Worm (Caenorhabditis elegans) whole organism, young adult: ENCODE measurements around the gene R05H10.7.

ENCODE experiments used
- B0019.2 ChIP-seq: fragments of 200-800 bp; sonication (Bioruptor generic); conservative IDR thresholded peaks from 2 replicates; pipeline ENCODE4 v1.3.6; 2022; ENCODE audit warnings: missing genetic modification reagents, missing genetic modification characterization, missing compliant biosample characterization
- D2030.7 ChIP-seq: fragments of 200-800 bp; sonication (Bioruptor generic); IDR thresholded peaks from 2 replicates; pipeline ENCODE4 v1.3.6; 2022; ENCODE audit warnings: missing genetic modification reagents, missing genetic modification characterization, missing compliant biosample characterization
- F10E7.11 ChIP-seq: sonication (generic microtip); optimal IDR thresholded peaks from 2 replicates; lab custom pipeline; 2017; ENCODE audit warnings: mild to moderate bottlenecking, missing genetic modification characterization, moderate library complexity, missing compliant biosample characterization
- F23B12.7 ChIP-seq: sonication (generic microtip); optimal IDR thresholded peaks from 2 replicates; lab custom pipeline; 2017; ENCODE audit warnings: missing genetic modification characterization, mild to moderate bottlenecking, missing compliant biosample characterization, antibody characterized with exemption, moderate library complexity; ENCODE audit not compliant: insufficient read depth
- F33H1.4 ChIP-seq: fragments of 200-800 bp; sonication (Bioruptor generic); IDR thresholded peaks from 2 replicates; pipeline ENCODE4 v1.3.6; 2022; ENCODE audit warnings: missing genetic modification reagents, missing genetic modification characterization, missing compliant biosample characterization
- F39B2.1 ChIP-seq: fragments of 200-800 bp; sonication (Bioruptor generic); IDR thresholded peaks from 2 replicates; pipeline ENCODE4 v1.3.6; 2022; ENCODE audit warnings: missing genetic modification reagents, missing genetic modification characterization, missing compliant biosample characterization
- F52B5.7 ChIP-seq: sonication (generic microtip); optimal IDR thresholded peaks from 2 replicates; lab custom pipeline; 2016; ENCODE audit warnings: mild to moderate bottlenecking, missing genetic modification characterization, missing compliant biosample characterization
- F57A8.1 ChIP-seq: fragments of 200-800 bp; sonication (Bioruptor generic); optimal IDR thresholded peaks from 2 replicates; lab custom pipeline; 2018; ENCODE audit warnings: mild to moderate bottlenecking, missing genetic modification characterization, moderate library complexity, missing compliant biosample characterization
- T26A5.8 ChIP-seq: sonication (generic microtip); optimal IDR thresholded peaks from 2 replicates; lab custom pipeline; 2016; ENCODE audit warnings: missing genetic modification characterization, missing compliant biosample characterization
- Y53F4B.3 ChIP-seq: fragments of 200-800 bp; sonication (Bioruptor generic); IDR thresholded peaks from 2 replicates; pipeline ENCODE4 v1.3.6; 2022; ENCODE audit warnings: missing genetic modification reagents, missing genetic modification characterization, missing compliant biosample characterization
- Y56A3A.18 ChIP-seq: fragments of 200-800 bp; sonication (Bioruptor generic); IDR thresholded peaks from 2 replicates; pipeline ENCODE4 v1.3.6; 2022; ENCODE audit warnings: missing genetic modification reagents, missing genetic modification characterization, missing compliant biosample characterization
- Y67H2A.10 ChIP-seq: fragments of 200-800 bp; sonication (Bioruptor generic); conservative IDR thresholded peaks from 2 replicates; pipeline ENCODE4 v1.3.6; 2022; ENCODE audit warnings: missing genetic modification reagents, missing genetic modification characterization, missing compliant biosample characterization
- Y95B8A.8 ChIP-seq: fragments of 200-800 bp; sonication (Bioruptor generic); IDR thresholded peaks from 2 replicates; pipeline ENCODE4 v1.3.6; 2022; ENCODE audit warnings: missing genetic modification reagents, missing genetic modification characterization, missing compliant biosample characterization
- akir-1 ChIP-seq: fragments of 200-800 bp; sonication (Bioruptor generic); optimal IDR thresholded peaks from 2 replicates; lab custom pipeline; 2018; ENCODE audit warnings: mild to moderate bottlenecking, missing genetic modification characterization, moderate library complexity, missing compliant biosample characterization
- aptf-2 ChIP-seq: fragments of 200-800 bp; sonication (Bioruptor generic); conservative IDR thresholded peaks from 2 replicates; pipeline ENCODE4 v1.3.6; 2022; ENCODE audit warnings: missing genetic modification reagents, missing genetic modification characterization, missing compliant biosample characterization
- attf-3 ChIP-seq: fragments of 200-800 bp; sonication (Bioruptor generic); conservative IDR thresholded peaks from 2 replicates; pipeline ENCODE4 v1.3.6; 2022; ENCODE audit warnings: missing genetic modification reagents, missing genetic modification characterization, missing compliant biosample characterization
- attf-5 ChIP-seq: fragments of 200-800 bp; sonication (Bioruptor generic); optimal IDR thresholded peaks from 2 replicates; lab custom pipeline; 2018; ENCODE audit warnings: mild to moderate bottlenecking, missing genetic modification characterization, missing compliant biosample characterization
- bed-1 ChIP-seq: fragments of 200-800 bp; sonication (Bioruptor generic); IDR thresholded peaks from 2 replicates; pipeline ENCODE4 v1.3.6; 2022; ENCODE audit warnings: missing genetic modification reagents, missing genetic modification characterization, missing compliant biosample characterization
- ceh-91 ChIP-seq: fragments of 200-800 bp; sonication (Bioruptor generic); IDR thresholded peaks from 2 replicates; pipeline ENCODE4 v1.3.6; 2022; ENCODE audit warnings: missing genetic modification reagents, missing genetic modification characterization, missing compliant biosample characterization
- dpff-1 ChIP-seq: sonication (generic microtip); optimal IDR thresholded peaks from 2 replicates; lab custom pipeline; 2017; ENCODE audit warnings: mild to moderate bottlenecking, missing genetic modification characterization, missing compliant biosample characterization
- egl-44 ChIP-seq: fragments of 200-800 bp; sonication (Bioruptor generic); IDR thresholded peaks from 2 replicates; pipeline ENCODE4 v1.3.6; 2022; ENCODE audit warnings: missing genetic modification reagents, missing genetic modification characterization, missing compliant biosample characterization
- egrh-3 ChIP-seq: fragments of 200-800 bp; sonication (Bioruptor generic); IDR thresholded peaks from 2 replicates; pipeline ENCODE4 v1.3.6; 2022; ENCODE audit warnings: missing genetic modification reagents, missing genetic modification characterization, missing compliant biosample characterization
- fkh-3 ChIP-seq: sonication (generic microtip); optimal IDR thresholded peaks from 2 replicates; lab custom pipeline; 2016; ENCODE audit warnings: mild to moderate bottlenecking, missing genetic modification characterization, missing compliant biosample characterization
- him-1 ChIP-seq: sonication (generic microtip); optimal IDR thresholded peaks from 2 replicates; lab custom pipeline; 2016; ENCODE audit warnings: missing genotype, missing genetic modification reagents, missing genetic modification characterization, missing compliant biosample characterization
- hlh-12 ChIP-seq: sonication (generic microtip); optimal IDR thresholded peaks from 2 replicates; lab custom pipeline; 2016; ENCODE audit warnings: missing genetic modification characterization, missing compliant biosample characterization
- let-526 ChIP-seq: fragments of 200-800 bp; sonication (Bioruptor generic); IDR thresholded peaks from 2 replicates; pipeline ENCODE4 v1.3.6; 2022; ENCODE audit warnings: missing genetic modification reagents, missing genetic modification characterization, missing compliant biosample characterization
- lin-40 ChIP-seq: sonication (generic microtip); optimal IDR thresholded peaks from 2 replicates; lab custom pipeline; 2016; ENCODE audit warnings: missing genetic modification characterization, mild to moderate bottlenecking, missing compliant biosample characterization, missing genotype, missing genetic modification reagents
- madf-6 ChIP-seq: fragments of 200-800 bp; sonication (Bioruptor generic); IDR thresholded peaks from 2 replicates; pipeline ENCODE4 v1.3.6; 2022; ENCODE audit warnings: missing genetic modification reagents, missing genetic modification characterization, missing compliant biosample characterization
- mcd-1 ChIP-seq: fragments of 200-800 bp; sonication (Bioruptor generic); IDR thresholded peaks from 2 replicates; pipeline ENCODE4 v1.3.6; 2022; ENCODE audit warnings: missing genetic modification reagents, missing genetic modification characterization, missing compliant biosample characterization
- mes-4 ChIP-seq: sonication (generic microtip); optimal IDR thresholded peaks from 2 replicates; lab custom pipeline; 2016; ENCODE audit warnings: missing genotype, missing genetic modification characterization, missing compliant biosample characterization
- mxl-1 ChIP-seq: sonication (generic microtip); optimal IDR thresholded peaks from 2 replicates; lab custom pipeline; 2016; ENCODE audit warnings: missing genetic modification characterization, missing compliant biosample characterization
- nfya-2 ChIP-seq: fragments of 200-800 bp; sonication (Bioruptor generic); IDR thresholded peaks from 2 replicates; pipeline ENCODE4 v1.3.6; 2022; ENCODE audit warnings: missing genetic modification reagents, missing genetic modification characterization, missing compliant biosample characterization
- nhr-179 ChIP-seq: sonication (generic microtip); optimal IDR thresholded peaks from 2 replicates; lab custom pipeline; 2016; ENCODE audit warnings: mild to moderate bottlenecking, missing genetic modification characterization, missing compliant biosample characterization
- pbrm-1 ChIP-seq: fragments of 200-800 bp; sonication (Bioruptor generic); IDR thresholded peaks from 2 replicates; pipeline ENCODE4 v1.3.6; 2022; ENCODE audit warnings: missing genetic modification reagents, missing genetic modification characterization, missing compliant biosample characterization
- rec-8 ChIP-seq, 2 experiments: sonication (generic microtip); optimal IDR thresholded peaks; 2 replicates each; lab custom pipeline; 2016; ENCODE audit warnings: mild to moderate bottlenecking in 2 of 2, missing genetic modification characterization in 2 of 2, missing genetic modification reagents in 2 of 2, missing genotype in 2 of 2, missing biosample characterization in 1 of 2, missing compliant biosample characterization in 1 of 2, moderate library complexity in 1 of 2
- sdz-38 ChIP-seq: sonication (generic microtip); optimal IDR thresholded peaks from 2 replicates; lab custom pipeline; 2016; ENCODE audit warnings: missing genotype, missing genetic modification characterization, missing compliant biosample characterization
- snpc-1.3 ChIP-seq: sonication (generic microtip); optimal IDR thresholded peaks from 2 replicates; lab custom pipeline; 2017; ENCODE audit warnings: missing genetic modification characterization, mild to moderate bottlenecking, missing compliant biosample characterization, antibody characterized with exemption, moderate library complexity, missing genotype, missing genetic modification reagents; ENCODE audit not compliant: insufficient read depth
- snpc-3.4 ChIP-seq: sonication (generic microtip); optimal IDR thresholded peaks from 2 replicates; lab custom pipeline; 2017; ENCODE audit warnings: missing genetic modification characterization, mild to moderate bottlenecking, missing compliant biosample characterization, antibody characterized with exemption, moderate library complexity, missing genotype, missing genetic modification reagents
- snpc-4 ChIP-seq, 5 experiments: fragments of 150-350 bp in 1 of 5; sonication (generic microtip) in 4 of 5; optimal IDR thresholded peaks; 2 replicates each; lab custom pipeline; 2014 to 2018; ENCODE audit warnings: missing genetic modification characterization in 5 of 5, missing biosample characterization in 3 of 5, antibody characterized with exemption in 2 of 5, mild to moderate bottlenecking in 2 of 5, missing compliant biosample characterization in 2 of 5, missing genotype in 2 of 5, moderate library complexity in 2 of 5, missing genetic modification reagents in 1 of 5
- tbp1 ChIP-seq: fragments of 200-800 bp; sonication (Bioruptor generic); optimal IDR thresholded peaks from 2 replicates; lab custom pipeline; 2018; ENCODE audit warnings: mild to moderate bottlenecking, missing genetic modification characterization, missing compliant biosample characterization
- tbx-9 ChIP-seq: sonication (generic microtip); optimal IDR thresholded peaks from 2 replicates; lab custom pipeline; 2016; ENCODE audit warnings: borderline replicate concordance, missing genetic modification characterization, inconsistent platforms, missing compliant biosample characterization
- unc-130 ChIP-seq: sonication (generic microtip); optimal IDR thresholded peaks from 2 replicates; lab custom pipeline; 2016; ENCODE audit warnings: missing genetic modification reagents, missing genetic modification characterization, missing compliant biosample characterization
- ztf-22 ChIP-seq: fragments of 200-800 bp; sonication (Bioruptor generic); optimal IDR thresholded peaks from 2 replicates; lab custom pipeline; 2018; ENCODE audit warnings: mild to moderate bottlenecking, missing genetic modification characterization, moderate library complexity, missing compliant biosample characterization
- ztf-25 ChIP-seq: fragments of 200-800 bp; sonication (Bioruptor generic); IDR thresholded peaks from 2 replicates; pipeline ENCODE4 v1.3.6; 2022; ENCODE audit warnings: missing genetic modification reagents, missing genetic modification characterization, missing compliant biosample characterization
- ztf-26 ChIP-seq: sonication (generic microtip); optimal IDR thresholded peaks from 2 replicates; lab custom pipeline; 2017; ENCODE audit warnings: missing genetic modification characterization, missing compliant biosample characterization
- ztf-3 ChIP-seq: fragments of 200-800 bp; sonication (Bioruptor generic); optimal IDR thresholded peaks from 2 replicates; lab custom pipeline; 2018; ENCODE audit warnings: mild to moderate bottlenecking, missing genetic modification characterization, missing compliant biosample characterization
- ztf-6 ChIP-seq: fragments of 200-800 bp; sonication (Bioruptor generic); IDR thresholded peaks from 2 replicates; pipeline ENCODE4 v1.3.6; 2022; ENCODE audit warnings: missing genetic modification reagents, missing genetic modification characterization, missing compliant biosample characterization

R05H10.7 gene

DNA sequence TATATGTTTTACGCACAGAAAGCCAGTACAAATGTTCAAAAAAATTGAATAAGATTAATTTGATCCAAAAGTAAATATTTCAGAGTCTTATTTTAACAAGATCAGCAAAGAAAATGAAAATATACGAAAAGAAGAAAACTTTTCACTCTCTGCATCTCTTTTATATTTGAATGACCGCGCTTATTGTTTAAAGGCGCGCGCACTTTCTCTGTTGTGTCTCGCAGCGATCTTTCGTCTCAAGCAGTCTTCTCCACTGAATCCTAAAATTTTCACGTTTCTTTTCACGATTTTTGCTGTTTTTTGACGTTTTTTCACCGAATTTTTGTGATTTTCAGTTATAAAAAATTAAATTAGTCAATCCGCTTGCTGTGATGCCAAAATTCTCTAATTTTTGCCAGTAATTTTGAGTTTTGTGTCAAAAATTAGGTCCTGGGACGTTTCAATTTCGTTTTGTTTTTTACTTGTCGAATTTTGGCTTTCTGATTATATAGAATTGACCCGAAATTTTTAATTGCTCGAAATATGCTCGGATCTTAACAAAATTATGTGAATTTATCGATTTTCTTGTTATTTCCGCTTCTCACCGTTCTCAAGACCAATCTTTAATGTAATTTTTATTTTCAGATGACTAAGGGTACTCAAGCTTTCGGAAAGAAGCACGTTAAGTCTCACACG is 40.3 kb upstream of the R05H10.7 start, which contains the start of gene W01D2.1 (continued):
- TF ChIP-seq egrh-3 (GFP tag; lab: Robert Waterston, UW) (no peak), mes-4 (tag; lab: Kevin White, UChicago) (no peak), ztf-3 (GFP tag; lab: Kevin White, UChicago) (no peak), Y53F4B.3 (GFP tag; lab: Robert Waterston, UW) (no peak), let-526 (GFP tag; lab: Robert Waterston, UW) (no peak), bed-1 (no peak), ztf-22 (GFP tag; lab: Kevin White, UChicago) (no peak), F23B12.7 (tag; lab: Kevin White, UChicago) (peak; percentile 49), mxl-1 (tag; lab: Kevin White, UChicago) (no peak), nhr-179 (tag; lab: Kevin White, UChicago) (no peak), Y95B8A.8 (GFP tag; lab: Robert Waterston, UW) (no peak), snpc-1.3 (tag; lab: Kevin White, UChicago) (peak; percentile 58), dpff-1 (tag; lab: Kevin White, UChicago) (no peak), ceh-91 (GFP tag; lab: Robert Waterston, UW) (no peak), ztf-6 (no peak), lin-40 (tag; lab: Kevin White, UChicago) (peak; percentile 35), F33H1.4 (GFP tag; lab: Robert Waterston, UW) (peak; percentile 90), tbx-9 (tag; lab: Kevin White, UChicago) (no peak), sdz-38 (tag; lab: Kevin White, UChicago) (no peak), madf-6 (GFP tag; lab: Robert Waterston, UW) (peak; percentile 68), snpc-3.4 (tag; lab: Kevin White, UChicago) (no peak), snpc-4 (GFP tag; optimal IDR thresholded peaks at IDR 0.05; lab: Kevin White, UChicago) (no peak), snpc-4 (tag; optimal IDR thresholded peaks at IDR 0.05; lab: Kevin White, UChicago) (peak in 3 of 4 experiments; percentile 28 to 60 (median 50)), nfya-2 (GFP tag; lab: Robert Waterston, UW) (no peak), Y67H2A.10 (GFP tag; lab: Robert Waterston, UW) (no peak), tbp1 (GFP tag; lab: Kevin White, UChicago) (no peak), F10E7.11 (tag; lab: Kevin White, UChicago) (no peak), F39B2.1 (GFP tag; lab: Robert Waterston, UW) (no peak), aptf-2 (GFP tag; lab: Robert Waterston, UW) (no peak), him-1 (tag; lab: Kevin White, UChicago) (no peak), attf-3 (GFP tag; lab: Robert Waterston, UW) (no peak), akir-1 (GFP tag; lab: Kevin White, UChicago) (no peak), egl-44 (GFP tag; lab: Robert Waterston, UW) (no peak), Y56A3A.18 (no peak), F52B5.7 (no peak), ztf-25 (GFP tag; lab: Robert Waterston, UW) (no peak), rec-8 (tag; optimal IDR thresholded peaks at IDR 0.05; lab: Kevin White, UChicago) (no peak), ztf-26 (tag; lab: Kevin White, UChicago) (no peak), D2030.7 (GFP tag; lab: Robert Waterston, UW) (peak; percentile 65; the same call in 1 of the 2 replicates), pbrm-1 (GFP tag; lab: Robert Waterston, UW) (no peak), fkh-3 (tag; lab: Kevin White, UChicago) (no peak), B0019.2 (no peak), attf-5 (GFP tag; lab: Kevin White, UChicago) (no peak), hlh-12 (no peak), unc-130 (GFP tag; lab: Kevin White, UChicago) (no peak), F57A8.1 (GFP tag; lab: Kevin White, UChicago) (no peak), T26A5.8 (tag; lab: Kevin White, UChicago) (no peak), mcd-1 (0 out of 2 replicates have a peak, but pooled peaks have one; percentile 36)
